Worm (Caenorhabditis elegans) whole organism, young adult: ENCODE measurements around the gene Y59E9AL.36.
"Not testable (repeated sequence)": the region's sequence is repeated elsewhere in the genome, so short reads cannot be mapped to it uniquely, and the experiment has no call there.

Source experiments
- F10E7.11 ChIP-seq: sonication (generic microtip); optimal IDR thresholded peaks from 2 replicates; lab custom pipeline; 2017; ENCODE audit warnings: mild to moderate bottlenecking, missing genetic modification characterization, moderate library complexity, missing compliant biosample characterization
- atf-7 ChIP-seq: sonication (generic microtip); optimal IDR thresholded peaks from 2 replicates; lab custom pipeline; 2017; ENCODE audit warnings: mild to moderate bottlenecking, missing genetic modification characterization, missing compliant biosample characterization
- ceh-27 ChIP-seq: fragments of 200-800 bp; sonication (Bioruptor generic); optimal IDR thresholded peaks from 2 replicates; lab custom pipeline; 2018; ENCODE audit warnings: mild to moderate bottlenecking, missing genetic modification characterization, moderate library complexity, missing compliant biosample characterization
- dox-1 ChIP-seq: fragments of 200-800 bp; sonication (Bioruptor generic); IDR thresholded peaks from 2 replicates; pipeline ENCODE4 v1.3.6; 2022; ENCODE audit warnings: missing genetic modification reagents, missing genetic modification characterization, missing compliant biosample characterization
- lin-40 ChIP-seq: sonication (generic microtip); optimal IDR thresholded peaks from 2 replicates; lab custom pipeline; 2016; ENCODE audit warnings: missing genetic modification characterization, mild to moderate bottlenecking, missing compliant biosample characterization, missing genotype, missing genetic modification reagents
- madf-8 ChIP-seq: fragments of 200-800 bp; sonication (Bioruptor generic); conservative IDR thresholded peaks from 2 replicates; pipeline ENCODE4 v1.3.6; 2022; ENCODE audit warnings: missing genetic modification reagents, missing genetic modification characterization, missing compliant biosample characterization
- mxl-1 ChIP-seq: sonication (generic microtip); optimal IDR thresholded peaks from 2 replicates; lab custom pipeline; 2016; ENCODE audit warnings: missing genetic modification characterization, missing compliant biosample characterization
- rec-8 ChIP-seq, 2 experiments: sonication (generic microtip); optimal IDR thresholded peaks; 2 replicates each; lab custom pipeline; 2016; ENCODE audit warnings: mild to moderate bottlenecking in 2 of 2, missing genetic modification characterization in 2 of 2, missing genetic modification reagents in 2 of 2, missing genotype in 2 of 2, missing biosample characterization in 1 of 2, missing compliant biosample characterization in 1 of 2, moderate library complexity in 1 of 2
- tlf-1 ChIP-seq: fragments of 200-800 bp; sonication (Bioruptor generic); optimal IDR thresholded peaks from 2 replicates; lab custom pipeline; 2018; ENCODE audit warnings: mild to moderate bottlenecking, missing genetic modification characterization, missing compliant biosample characterization
- unc-62 ChIP-seq: fragments of 150-350 bp; optimal IDR thresholded peaks from 2 replicates; lab custom pipeline; 2014; ENCODE audit warnings: missing biosample characterization, missing genetic modification reagents, missing genetic modification characterization
- zfh-2 ChIP-seq: fragments of 200-800 bp; sonication (Bioruptor generic); conservative IDR thresholded peaks from 2 replicates; pipeline ENCODE4 v1.3.6; 2022; ENCODE audit warnings: missing genetic modification reagents, missing genetic modification characterization, missing compliant biosample characterization

- not testable (repeated sequence) for TF ChIP-seq unc-62 (GFP tag; lab: Kevin White, UChicago); ceh-27 (GFP tag; lab: Kevin White, UChicago); F10E7.11 (tag; lab: Kevin White, UChicago); mxl-1; dox-1; tlf-1 (GFP tag; lab: Kevin White, UChicago); rec-8 (tag; optimal IDR thresholded peaks at IDR 0.05; lab: Kevin White, UChicago); lin-40 (tag; lab: Kevin White, UChicago); madf-8; zfh-2; atf-7 (tag; lab: Kevin White, UChicago)
Measured at ce11 chrIV:5256731-5257130, 47.5 kb upstream of the Y59E9AL.36 start, which contains the start of gene F36H12.9.
